Worm (Caenorhabditis elegans): ENCODE measurements around the gene ccr-4.

Gene ccr-4

ce11 chrIV:12335798-12336197, 25.5 kb upstream of the ccr-4 start, which contains the start of gene F19B6.1:
TSS of gene F19B6.1 (minus strand) at chrIV:12336075.
- peak; percentile 25 for TF ChIP-seq xnd-1 (tag; optimal IDR thresholded peaks at IDR 0.05)
- peak; percentile 52 for TF ChIP-seq lsl-1 (GFP tag; optimal IDR thresholded peaks at IDR 0.05)
- TF ChIP-seq lir-1 (GFP tag; conservative IDR thresholded peaks at IDR 0.05): no peak
- 0 out of 2 replicates have a peak, but pooled peaks have one; percentile 14 for TF ChIP-seq madf-8 (GFP tag; conservative IDR thresholded peaks at IDR 0.05)
- TF ChIP-seq F33H1.4 (GFP tag; IDR thresholded peaks at IDR 0.05): peak; percentile 62
- no peak for TF ChIP-seq B0336.3 (GFP tag; IDR thresholded peaks at IDR 0.05)
- TF ChIP-seq mcd-1 (GFP tag; IDR thresholded peaks at IDR 0.05): no peak

- TF ChIP-seq madf-3 (GFP tag; IDR thresholded peaks at IDR 0.05) (no peak), atf-7 (tag; optimal IDR thresholded peaks at IDR 0.05) (no peak), rpc-1 (optimal IDR thresholded peaks at IDR 0.05) (no peak), rpc-1 (tag; optimal IDR thresholded peaks at IDR 0.05) (no peak), zim-3 (tag; optimal IDR thresholded peaks at IDR 0.05) (no peak), snpc-4 (GFP tag; optimal IDR thresholded peaks at IDR 0.05) (no peak), snpc-4 (tag; optimal IDR thresholded peaks at IDR 0.05) (no peak), F49E8.2 (tag; optimal IDR thresholded peaks at IDR 0.05; ENCODE audit: insufficient read depth) (no peak), mcd-1 (GFP tag; IDR thresholded peaks at IDR 0.05) (no peak), dox-1 (GFP tag; IDR thresholded peaks at IDR 0.05) (no peak), dpl-1 (GFP tag; optimal IDR thresholded peaks at IDR 0.05) (no peak), attf-5 (GFP tag; optimal IDR thresholded peaks at IDR 0.05) (no peak), fkh-3 (tag; optimal IDR thresholded peaks at IDR 0.05) (no peak), Y79H2A.3 (GFP tag; conservative IDR thresholded peaks at IDR 0.05) (no peak), T07F8.4 (tag; optimal IDR thresholded peaks at IDR 0.05) (no peak), tbp1 (GFP tag; optimal IDR thresholded peaks at IDR 0.05) (no peak), somi-1 (GFP tag; optimal IDR thresholded peaks at IDR 0.05) (no peak), madf-8 (GFP tag; conservative IDR thresholded peaks at IDR 0.05) (no peak), B0336.3 (GFP tag; IDR thresholded peaks at IDR 0.05) (no peak), efl-1 (GFP tag; optimal IDR thresholded peaks at IDR 0.05) (no peak), zfh-2 (GFP tag; conservative IDR thresholded peaks at IDR 0.05) (no peak), F57A8.1 (GFP tag; optimal IDR thresholded peaks at IDR 0.05) (no peak)
These were observed 24.3 kb upstream of the ccr-4 start, which contains the start of the genes F19B6.10 and wht-5 for ce11 chrIV:12336893-12337627. TSS of gene F19B6.10 (plus strand) at chrIV:12337193. TSS of gene wht-5 (plus strand) at chrIV:12337577.

ce11 chrIV:12340885-12341284, 20.5 kb upstream of the ccr-4 start:
- TF ChIP-seq lin-40 (tag; optimal IDR thresholded peaks at IDR 0.05) (no peak), ama-1 (optimal IDR thresholded peaks at IDR 0.05) (no peak), ama-1 (GFP tag; optimal IDR thresholded peaks at IDR 0.05) (no peak), ztf-22 (GFP tag; optimal IDR thresholded peaks at IDR 0.05) (no peak), B0035.1 (tag; optimal IDR thresholded peaks at IDR 0.05) (no peak), madf-10 (tag; optimal IDR thresholded peaks at IDR 0.05) (no peak)

ce11 chrIV:12349639-12350038, 11.7 kb upstream of the ccr-4 start, which contains the start of gene best-22:
TSS of gene best-22 (plus strand) at chrIV:12349939.
- no peak for TF ChIP-seq C06A6.2 (GFP tag; conservative IDR thresholded peaks at IDR 0.05)
- TF ChIP-seq F22D6.2 (tag; optimal IDR thresholded peaks at IDR 0.05): no peak
- no peak for TF ChIP-seq hmg-20 (GFP tag; IDR thresholded peaks at IDR 0.05)
- TF ChIP-seq ceh-40 (GFP tag; IDR thresholded peaks at IDR 0.05): no peak
